Fruit fly (Drosophila melanogaster): ENCODE measurements around the gene Ogg1.

The Ogg1 gene

dm6 chrX:8676631-8677224, 13.4 kb upstream of the Ogg1 start, which contains the start of gene Rubicon (continued):
- peak; percentile 84 for TF ChIP-seq knrl (GFP tag; IDR thresholded peaks at IDR 0.05; ENCODE audit: partially characterized antibody)
- TF ChIP-seq lab (GFP tag; optimal IDR thresholded peaks at IDR 0.05), result peak; percentile 56
- TF ChIP-seq crol (GFP tag; IDR thresholded peaks at IDR 0.05), result no peak
- no peak for TF ChIP-seq dmrt99B (tag; optimal IDR thresholded peaks at IDR 0.05)
- TF ChIP-seq vnd (GFP tag; IDR thresholded peaks at IDR 0.05; ENCODE audit: partially characterized antibody), result peak; percentile 74
- peak; percentile 96 for TF ChIP-seq CG10462 (GFP tag; optimal IDR thresholded peaks at IDR 0.05)
- peak; percentile 48; the same call in 1 of the 2 replicates for TF ChIP-seq stc (GFP tag; IDR thresholded peaks at IDR 0.05)
- TF ChIP-seq nerfin-1 (tag; optimal IDR thresholded peaks at IDR 0.05), result peak; percentile 31
- TF ChIP-seq CG3281 (GFP tag; optimal IDR thresholded peaks at IDR 0.05), result no peak
- TF ChIP-seq CG12155 (GFP tag; optimal IDR thresholded peaks at IDR 0.05), result peak; percentile 50
- TF ChIP-seq CG10543 (GFP tag; optimal IDR thresholded peaks at IDR 0.05), result peak; percentile 48
- peak; percentile 20 for TF ChIP-seq PHDP (tag; optimal IDR thresholded peaks at IDR 0.05)
- no peak for TF ChIP-seq CG11723 (GFP tag; optimal IDR thresholded peaks at IDR 0.05)
- TF ChIP-seq CG6175 (GFP tag; IDR thresholded peaks at IDR 0.05), result no peak
- no peak for TF ChIP-seq Spps (tag; optimal IDR thresholded peaks at IDR 0.05)
- TF ChIP-seq B-H2 (GFP tag; optimal IDR thresholded peaks at IDR 0.05), result peak; percentile 59
- TF ChIP-seq CG16815 (GFP tag; optimal IDR thresholded peaks at IDR 0.05), result no peak
- TF ChIP-seq CG10979 (tag; optimal IDR thresholded peaks at IDR 0.05), result peak; percentile 30
- TF ChIP-seq CG6272 (GFP tag; IDR thresholded peaks at IDR 0.05), result 0 out of 2 replicates have a peak, but pooled peaks have one; percentile 27
- peak; percentile 68 for TF ChIP-seq CG10321 (GFP tag; IDR thresholded peaks at IDR 0.05)
- peak; percentile 64 for TF ChIP-seq NC2β (GFP tag; optimal IDR thresholded peaks at IDR 0.05)
- no peak for TF ChIP-seq CG14441 (GFP tag; IDR thresholded peaks at IDR 0.05)
- TF ChIP-seq BtbVII (GFP tag; optimal IDR thresholded peaks at IDR 0.05), result no peak
- no peak; the same call in 2 of the 3 replicates for TF ChIP-seq B-H1 (GFP tag; IDR thresholded peaks at IDR 0.05)
- no peak for TF ChIP-seq CG11695 (GFP tag; IDR thresholded peaks at IDR 0.05)
- no peak for TF ChIP-seq ham (GFP tag; IDR thresholded peaks at IDR 0.05)
- no peak for TF ChIP-seq HHEX (GFP tag; optimal IDR thresholded peaks at IDR 0.05)
- TF ChIP-seq grn (GFP tag; optimal IDR thresholded peaks at IDR 0.05), result no peak
- no peak for TF ChIP-seq CG10431 (GFP tag; optimal IDR thresholded peaks at IDR 0.05)
- peak; percentile 65; the same call in 2 of the 3 replicates for TF ChIP-seq ken (GFP tag; IDR thresholded peaks at IDR 0.05)
- peak; percentile 14 for TF ChIP-seq az2 (GFP tag; optimal IDR thresholded peaks at IDR 0.05)
- peak; percentile 16 for TF ChIP-seq yki (optimal IDR thresholded peaks at IDR 0.05)
- TF ChIP-seq CG1602 (GFP tag; optimal IDR thresholded peaks at IDR 0.05), result no peak
- peak; percentile 10 for TF ChIP-seq CG16863 (GFP tag; optimal IDR thresholded peaks at IDR 0.05)
- peak; percentile 85 for TF ChIP-seq CG7963 (GFP tag; IDR thresholded peaks at IDR 0.05; ENCODE audit: partially characterized antibody)
- TF ChIP-seq Sry-β (GFP tag; optimal IDR thresholded peaks at IDR 0.05), result no peak
- no peak for TF ChIP-seq CG12104 (GFP tag; optimal IDR thresholded peaks at IDR 0.05)
- TF ChIP-seq CG31224 (GFP tag; IDR thresholded peaks at IDR 0.05), result no peak
- peak; percentile 13 for TF ChIP-seq CG12299 (tag; optimal IDR thresholded peaks at IDR 0.05)
- no peak for TF ChIP-seq fd3F (GFP tag; optimal IDR thresholded peaks at IDR 0.05)
- TF ChIP-seq aop (GFP tag; IDR thresholded peaks at IDR 0.05), result no peak
- TF ChIP-seq CG12942 (GFP tag; optimal IDR thresholded peaks at IDR 0.05), result no peak
- no peak for TF ChIP-seq CG31388 (GFP tag; optimal IDR thresholded peaks at IDR 0.05)
- no peak for TF ChIP-seq Doc2 (GFP tag; IDR thresholded peaks at IDR 0.05)
- no peak for TF ChIP-seq Dfd (GFP tag; optimal IDR thresholded peaks at IDR 0.05)
- TF ChIP-seq grau (tag; optimal IDR thresholded peaks at IDR 0.05), result peak; percentile 42
- TF ChIP-seq CG8765 (GFP tag; IDR thresholded peaks at IDR 0.05), result no peak
- peak; percentile 50 for TF ChIP-seq CG9876 (GFP tag; optimal IDR thresholded peaks at IDR 0.05)
- no peak for TF ChIP-seq NC2α (GFP tag; optimal IDR thresholded peaks at IDR 0.05)
- no peak for TF ChIP-seq cad (GFP tag; optimal IDR thresholded peaks at IDR 0.05)
- 0 out of 2 replicates have a peak, but pooled peaks have one; percentile 17 for TF ChIP-seq Adf1 (GFP tag; IDR thresholded peaks at IDR 0.05)
